Worm (Caenorhabditis elegans) whole organism, L4 larva: ENCODE results near the gene lev-8.

Source experiments
- Y48G9A.11 ChIP-seq: fragments of 200-800 bp; sonication (Bioruptor generic); IDR thresholded peaks from 2 replicates; pipeline ENCODE4 v1.3.6; 2022; ENCODE audit warnings: missing genetic modification reagents, missing genetic modification characterization, missing compliant biosample characterization
- ceh-20 ChIP-seq: fragments of 200-800 bp; sonication (Bioruptor generic); IDR thresholded peaks from 2 replicates; pipeline ENCODE4 v1.3.6; 2022; ENCODE audit warnings: missing genetic modification reagents, missing genetic modification characterization, missing compliant biosample characterization
- egl-27 ChIP-seq: sonication (generic microtip); optimal IDR thresholded peaks from 3 replicates; lab custom pipeline; 2017; ENCODE audit warnings: missing biosample characterization, missing genetic modification reagents, missing genetic modification characterization
- nhr-28 ChIP-seq: fragments of 150-350 bp; optimal IDR thresholded peaks from 2 replicates; lab custom pipeline; 2014; ENCODE audit warnings: missing biosample characterization, missing genetic modification characterization
- snpc-1.2 ChIP-seq: fragments of 200-800 bp; sonication (Bioruptor generic); IDR thresholded peaks from 2 replicates; pipeline ENCODE4 v1.3.6; 2022; ENCODE audit warnings: missing genetic modification reagents, missing genetic modification characterization, missing compliant biosample characterization
- unc-62 ChIP-seq, 3 experiments: fragments of 150-350 bp in 1 of 3; sonication (generic microtip); optimal IDR thresholded peaks in 2 of 3; peaks in 1 of 3; 1 replicate in 1 of 3; 2 replicates in 2 of 3; lab custom pipeline; 2014 to 2017; ENCODE audit warnings: missing biosample characterization in 3 of 3, missing genetic modification characterization in 3 of 3, missing genetic modification reagents in 3 of 3, missing genotype in 1 of 3

DNA sequence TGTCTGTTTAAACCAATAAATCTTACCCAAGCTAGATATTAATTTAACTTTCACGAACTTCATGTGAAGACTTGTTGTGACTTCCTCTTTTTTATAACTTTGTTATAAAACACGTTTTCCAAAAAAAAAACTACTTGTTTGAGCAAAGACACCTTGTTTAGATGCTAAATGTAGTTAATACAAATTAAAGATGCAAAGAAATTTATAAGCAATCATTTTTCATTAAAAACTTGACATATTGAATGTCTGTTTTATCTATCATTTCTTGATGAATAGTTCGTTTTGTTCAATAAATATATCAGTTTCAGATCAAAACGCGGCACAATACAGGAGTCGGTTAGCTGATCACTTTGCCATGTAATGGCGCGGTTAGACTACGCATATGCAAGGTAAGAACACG lies 11.5 kb downstream of the lev-8 start, which contains the start of gene frm-3:
- peak in 1 of 2 experiments; percentile 49 for TF ChIP-seq unc-62 (GFP tag; optimal IDR thresholded peaks at IDR 0.05 in 1 of 2; lab: Kevin White, UChicago)
- no peak for TF ChIP-seq unc-62 (tag; optimal IDR thresholded peaks at IDR 0.05; lab: Kevin White, UChicago)
- TF ChIP-seq nhr-28 (tag; lab: Kevin White, UChicago) = no peak
- TF ChIP-seq ceh-20 (GFP tag; lab: Robert Waterston, UW) = no peak
- TF ChIP-seq egl-27 (tag; lab: Kevin White, UChicago) = no peak
- TF ChIP-seq snpc-1.2 (GFP tag; lab: Robert Waterston, UW) = no peak
- no peak for TF ChIP-seq Y48G9A.11 (GFP tag; lab: Robert Waterston, UW)
